Worm (Caenorhabditis elegans): ENCODE measurements around the gene klo-1.

DNA sequence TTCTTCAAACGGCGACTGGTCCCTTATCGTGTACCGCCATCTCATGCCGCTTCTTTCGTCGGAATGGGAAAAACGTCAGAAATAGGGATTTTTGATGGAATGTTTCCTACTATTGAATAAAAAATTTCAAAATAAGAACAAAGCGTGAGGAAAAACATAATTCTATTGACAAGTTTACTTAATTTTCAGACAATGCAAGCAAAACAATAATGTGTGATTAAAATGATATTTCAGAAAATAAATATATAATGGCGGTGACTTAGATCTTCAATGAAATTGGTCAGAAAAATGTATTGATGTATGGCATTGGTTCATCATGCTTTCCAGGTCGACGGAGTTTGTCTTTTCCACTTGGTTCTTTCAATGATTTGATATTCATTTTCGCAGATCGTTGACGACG is 46.7 kb upstream of the klo-1 start, which contains the start of gene ntp-1:
- TF ChIP-seq flt-1 (GFP tag; IDR thresholded peaks at IDR 0.05) (no peak), hnd-1 (tag; optimal IDR thresholded peaks at IDR 0.05) (no peak), sea-1 (GFP tag; conservative IDR thresholded peaks at IDR 0.05) (no peak), tbx-11 (GFP tag; IDR thresholded peaks at IDR 0.05) (no peak), hmg-4 (GFP tag; optimal IDR thresholded peaks at IDR 0.05) (no peak), ceh-13 (GFP tag; optimal IDR thresholded peaks at IDR 0.05) (no peak), ceh-36 (tag; optimal IDR thresholded peaks at IDR 0.05) (no peak), pes-1 (GFP tag; IDR thresholded peaks at IDR 0.05) (no peak), F13C5.2 (tag; optimal IDR thresholded peaks at IDR 0.05) (no peak), ama-1 (optimal IDR thresholded peaks at IDR 0.05) (no peak), ets-7 (tag; optimal IDR thresholded peaks at IDR 0.05) (no peak), hmbx-1 (tag; optimal IDR thresholded peaks at IDR 0.05) (no peak), B0310.2 (tag; optimal IDR thresholded peaks at IDR 0.05) (no peak), scrt-1 (GFP tag; IDR thresholded peaks at IDR 0.05) (no peak)

All from whole organism, early embryonic.